Fruit fly (Drosophila melanogaster) whole organism: ENCODE measurements around the gene dsd.

Experiments
- CG8478 ChIP-seq: fragments of >200 bp; optimal IDR thresholded peaks from 2 replicates; lab custom pipeline; 2018; ENCODE audit warnings: inconsistent platforms
- Dll ChIP-seq: fragments of >200 bp; optimal IDR thresholded peaks from 2 replicates; lab custom pipeline; 2017
- pan ChIP-seq: fragments of >200 bp; optimal IDR thresholded peaks from 2 replicates; lab custom pipeline; 2017
- psq ChIP-seq: fragments of >200 bp; optimal IDR thresholded peaks from 2 replicates; lab custom pipeline; 2017
- usp ChIP-seq: fragments of >200 bp; optimal IDR thresholded peaks from 2 replicates; lab custom pipeline; 2017; ENCODE audit warnings: missing biosample characterization, missing genetic modification characterization, mixed read lengths

DNA sequence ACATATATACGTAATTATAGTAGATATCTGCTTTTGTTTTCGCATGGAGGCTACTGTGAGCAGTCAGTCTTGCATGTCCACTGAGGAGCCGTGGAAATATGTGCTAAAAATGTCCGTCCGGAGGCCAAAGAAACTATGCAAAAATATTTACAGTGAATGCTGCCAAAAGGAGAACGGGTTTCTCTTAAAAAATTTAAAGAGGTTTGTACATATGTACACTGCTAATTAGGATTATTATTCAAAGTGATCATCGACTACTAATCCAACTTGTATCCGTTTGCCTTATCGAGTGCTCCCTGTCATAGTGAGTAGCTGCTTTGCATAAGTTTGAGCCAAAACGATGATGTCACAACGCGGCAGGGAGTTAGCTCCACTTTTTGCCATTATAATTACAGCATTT lies 50.2 kb downstream of the dsd start:
- no peak for TF ChIP-seq usp
- TF ChIP-seq psq (lab: Kevin White, UChicago), result no peak
- TF ChIP-seq pan (lab: Kevin White, UChicago), result no peak
- TF ChIP-seq Dll (lab: Kevin White, UChicago), result no peak
- TF ChIP-seq CG8478 (lab: Kevin White, UChicago), result no peak
